Worm (Caenorhabditis elegans): ENCODE results near the gene Y42A5A.1.
A peak's percentile ranks its signal among the peaks of the same experiment; 100 is the strongest.

The Y42A5A.1 gene

ce11 chrV:11082964-11083363 is 4.8 kb upstream of the Y42A5A.1 start:
- peak; percentile 57; the same call in 1 of the 2 replicates for TF ChIP-seq F33H1.4 (GFP tag; IDR thresholded peaks at IDR 0.05)
- peak; percentile 77 for TF ChIP-seq lsl-1 (GFP tag; optimal IDR thresholded peaks at IDR 0.05)
- TF ChIP-seq madf-6 (GFP tag; IDR thresholded peaks at IDR 0.05): peak; percentile 34; the same call in 1 of the 2 replicates
- no peak for TF ChIP-seq Y53F4B.3 (GFP tag; IDR thresholded peaks at IDR 0.05)
- no peak for TF ChIP-seq F55B11.4 (tag; optimal IDR thresholded peaks at IDR 0.05; ENCODE audit: borderline replicate concordance, insufficient read depth)

ce11 chrV:11083691-11084090 is 4.1 kb upstream of the Y42A5A.1 start:
- peak; percentile 45; the same call in 1 of the 2 replicates for TF ChIP-seq hmg-1.2 (GFP tag; IDR thresholded peaks at IDR 0.05)
- TF ChIP-seq madf-10 (tag; optimal IDR thresholded peaks at IDR 0.05): no peak
- TF ChIP-seq snpc-1.1 (tag; optimal IDR thresholded peaks at IDR 0.05; ENCODE audit: insufficient read depth): no peak
- no peak for TF ChIP-seq ceh-100 (GFP tag; IDR thresholded peaks at IDR 0.05)
- no peak for TF ChIP-seq attf-5 (GFP tag; optimal IDR thresholded peaks at IDR 0.05)
- TF ChIP-seq lsl-1 (GFP tag; optimal IDR thresholded peaks at IDR 0.05): no peak
- no peak for TF ChIP-seq B0019.2 (GFP tag; conservative IDR thresholded peaks at IDR 0.05)

ce11 chrV:11087119-11087518 is 629 bp upstream of the Y42A5A.1 start:
- TF ChIP-seq lin-40 (tag; optimal IDR thresholded peaks at IDR 0.05): peak; percentile 40
- TF ChIP-seq ztf-22 (GFP tag; optimal IDR thresholded peaks at IDR 0.05): no peak
- TF ChIP-seq nhr-120 (GFP tag; IDR thresholded peaks at IDR 0.05): no peak
- TF ChIP-seq chd-7 (tag; optimal IDR thresholded peaks at IDR 0.05): no peak
- TF ChIP-seq ZK185.1 (tag; optimal IDR thresholded peaks at IDR 0.05; ENCODE audit: poor library complexity, severe bottlenecking): no peak
- TF ChIP-seq nhr-80 (tag; optimal IDR thresholded peaks at IDR 0.05): peak; percentile 6
- TF ChIP-seq cebp-2 (GFP tag; IDR thresholded peaks at IDR 0.05): no peak
- TF ChIP-seq B0261.1 (tag; optimal IDR thresholded peaks at IDR 0.05): no peak
- no peak for TF ChIP-seq ceh-58 (GFP tag; IDR thresholded peaks at IDR 0.05)
- no peak for TF ChIP-seq sea-2 (GFP tag; IDR thresholded peaks at IDR 0.05)

ce11 chrV:11093163-11094091 is 5.7 kb downstream of the Y42A5A.1 start, which contains the start of gene lact-8:
TSS of gene lact-8 (minus strand) at chrV:11093607.
- TF ChIP-seq pha-4 (tag; optimal IDR thresholded peaks at IDR 0.05) (no peak), snpc-1.1 (tag; optimal IDR thresholded peaks at IDR 0.05; ENCODE audit: insufficient read depth) (no peak), cebp-1 (GFP tag; IDR thresholded peaks at IDR 0.05) (no peak), cebp-1 (tag; optimal IDR thresholded peaks at IDR 0.05) (no peak), gei-17 (GFP tag; optimal IDR thresholded peaks at IDR 0.05) (no peak), mes-4 (tag; optimal IDR thresholded peaks at IDR 0.05) (no peak), lag-1 (GFP tag; IDR thresholded peaks at IDR 0.05) (no peak), hlh-12 (tag; optimal IDR thresholded peaks at IDR 0.05) (no peak)

- TF ChIP-seq somi-1 (GFP tag; optimal IDR thresholded peaks at IDR 0.05) (peak; percentile 43), pha-4 (tag; optimal IDR thresholded peaks at IDR 0.05) (no peak), lin-40 (tag; optimal IDR thresholded peaks at IDR 0.05) (peak; percentile 51), D2030.7 (GFP tag; IDR thresholded peaks at IDR 0.05) (no peak), ztf-26 (tag; optimal IDR thresholded peaks at IDR 0.05) (peak; percentile 78), lag-1 (GFP tag; IDR thresholded peaks at IDR 0.05) (no peak)
Measured at ce11 chrV:11094698-11095097, 7.0 kb downstream of the Y42A5A.1 start.

Measured in whole organism, young adult.